Worm (Caenorhabditis elegans) whole organism, young adult: ENCODE results near the gene klp-6.

Experiments used
- B0019.2 ChIP-seq: fragments of 200-800 bp; sonication (Bioruptor generic); conservative IDR thresholded peaks from 2 replicates; pipeline ENCODE4 v1.3.6; 2022; ENCODE audit warnings: missing genetic modification reagents, missing genetic modification characterization, missing compliant biosample characterization
- B0035.1 ChIP-seq: sonication (generic microtip); optimal IDR thresholded peaks from 2 replicates; lab custom pipeline; 2016; ENCODE audit warnings: missing genetic modification characterization, mild to moderate bottlenecking, missing compliant biosample characterization, missing genotype, missing genetic modification reagents
- B0261.1 ChIP-seq: sonication (generic microtip); optimal IDR thresholded peaks from 2 replicates; lab custom pipeline; 2016; ENCODE audit warnings: mild to moderate bottlenecking, missing genetic modification characterization, moderate library complexity, missing compliant biosample characterization
- C17E4.6 ChIP-seq: fragments of 200-800 bp; sonication (Bioruptor generic); IDR thresholded peaks from 2 replicates; pipeline ENCODE4 v1.3.6; 2022; ENCODE audit warnings: missing genetic modification reagents, missing genetic modification characterization, missing compliant biosample characterization
- D2030.7 ChIP-seq: fragments of 200-800 bp; sonication (Bioruptor generic); IDR thresholded peaks from 2 replicates; pipeline ENCODE4 v1.3.6; 2022; ENCODE audit warnings: missing genetic modification reagents, missing genetic modification characterization, missing compliant biosample characterization
- F23B12.7 ChIP-seq: sonication (generic microtip); optimal IDR thresholded peaks from 2 replicates; lab custom pipeline; 2017; ENCODE audit warnings: missing genetic modification characterization, mild to moderate bottlenecking, missing compliant biosample characterization, antibody characterized with exemption, moderate library complexity; ENCODE audit not compliant: insufficient read depth
- F33H1.4 ChIP-seq: fragments of 200-800 bp; sonication (Bioruptor generic); IDR thresholded peaks from 2 replicates; pipeline ENCODE4 v1.3.6; 2022; ENCODE audit warnings: missing genetic modification reagents, missing genetic modification characterization, missing compliant biosample characterization
- F39B2.1 ChIP-seq: fragments of 200-800 bp; sonication (Bioruptor generic); IDR thresholded peaks from 2 replicates; pipeline ENCODE4 v1.3.6; 2022; ENCODE audit warnings: missing genetic modification reagents, missing genetic modification characterization, missing compliant biosample characterization
- F49E8.2 ChIP-seq: sonication (generic microtip); optimal IDR thresholded peaks from 3 replicates; lab custom pipeline; 2017; ENCODE audit warnings: missing genetic modification characterization, mild to moderate bottlenecking, missing compliant biosample characterization, antibody characterized with exemption, moderate library complexity; ENCODE audit not compliant: insufficient read depth
- F55B11.4 ChIP-seq: sonication (generic microtip); optimal IDR thresholded peaks from 2 replicates; lab custom pipeline; 2016; ENCODE audit warnings: missing compliant biosample characterization, missing genetic modification characterization, borderline replicate concordance; ENCODE audit not compliant: insufficient read depth
- F57A8.1 ChIP-seq: fragments of 200-800 bp; sonication (Bioruptor generic); optimal IDR thresholded peaks from 2 replicates; lab custom pipeline; 2018; ENCODE audit warnings: mild to moderate bottlenecking, missing genetic modification characterization, moderate library complexity, missing compliant biosample characterization
- T26A5.8 ChIP-seq: sonication (generic microtip); optimal IDR thresholded peaks from 2 replicates; lab custom pipeline; 2016; ENCODE audit warnings: missing genetic modification characterization, missing compliant biosample characterization
- Y56A3A.18 ChIP-seq: fragments of 200-800 bp; sonication (Bioruptor generic); IDR thresholded peaks from 2 replicates; pipeline ENCODE4 v1.3.6; 2022; ENCODE audit warnings: missing genetic modification reagents, missing genetic modification characterization, missing compliant biosample characterization
- Y79H2A.3 ChIP-seq: fragments of 200-800 bp; sonication (Bioruptor generic); conservative IDR thresholded peaks from 2 replicates; pipeline ENCODE4 v1.3.6; 2022; ENCODE audit warnings: missing genetic modification reagents, missing genetic modification characterization, missing compliant biosample characterization
- ZK185.1 ChIP-seq: sonication (generic microtip); optimal IDR thresholded peaks from 2 replicates; lab custom pipeline; 2016; ENCODE audit warnings: mild to moderate bottlenecking, missing genetic modification characterization, missing compliant biosample characterization; ENCODE audit not compliant: poor library complexity, severe bottlenecking
- akir-1 ChIP-seq: fragments of 200-800 bp; sonication (Bioruptor generic); optimal IDR thresholded peaks from 2 replicates; lab custom pipeline; 2018; ENCODE audit warnings: mild to moderate bottlenecking, missing genetic modification characterization, moderate library complexity, missing compliant biosample characterization
- attf-3 ChIP-seq: fragments of 200-800 bp; sonication (Bioruptor generic); conservative IDR thresholded peaks from 2 replicates; pipeline ENCODE4 v1.3.6; 2022; ENCODE audit warnings: missing genetic modification reagents, missing genetic modification characterization, missing compliant biosample characterization
- bed-2 ChIP-seq: fragments of 200-800 bp; sonication (Bioruptor generic); IDR thresholded peaks from 2 replicates; pipeline ENCODE4 v1.3.6; 2022; ENCODE audit warnings: missing genetic modification reagents, missing genetic modification characterization, missing compliant biosample characterization
- ccch-3 ChIP-seq: fragments of 200-800 bp; sonication (Bioruptor generic); optimal IDR thresholded peaks from 2 replicates; lab custom pipeline; 2018; ENCODE audit warnings: mild to moderate bottlenecking, missing genetic modification characterization, missing compliant biosample characterization
- ceh-27 ChIP-seq: fragments of 200-800 bp; sonication (Bioruptor generic); optimal IDR thresholded peaks from 2 replicates; lab custom pipeline; 2018; ENCODE audit warnings: mild to moderate bottlenecking, missing genetic modification characterization, moderate library complexity, missing compliant biosample characterization
- ceh-58 ChIP-seq: fragments of 200-800 bp; sonication (Bioruptor generic); IDR thresholded peaks from 2 replicates; pipeline ENCODE4 v1.3.6; 2022; ENCODE audit warnings: missing genetic modification characterization, missing compliant biosample characterization
- die-1 ChIP-seq: sonication (generic microtip); optimal IDR thresholded peaks from 2 replicates; lab custom pipeline; 2016; ENCODE audit warnings: missing genotype, mild to moderate bottlenecking, missing genetic modification characterization, missing compliant biosample characterization
- fkh-3 ChIP-seq: sonication (generic microtip); optimal IDR thresholded peaks from 2 replicates; lab custom pipeline; 2016; ENCODE audit warnings: mild to moderate bottlenecking, missing genetic modification characterization, missing compliant biosample characterization
- let-607 ChIP-seq, 2 experiments: fragments of 200-800 bp in 1 of 2; sonication (Bioruptor generic) in 1 of 2; sonication (generic microtip) in 1 of 2; optimal IDR thresholded peaks; 2 replicates each; lab custom pipeline; 2016 to 2018; ENCODE audit warnings: mild to moderate bottlenecking in 2 of 2, missing compliant biosample characterization in 2 of 2, missing genetic modification characterization in 2 of 2, moderate library complexity in 2 of 2, missing genotype in 1 of 2
- lin-35 ChIP-seq, 3 experiments: fragments of 150-350 bp in 2 of 3; sonication (generic microtip) in 1 of 3; optimal IDR thresholded peaks; 2 replicates each; lab custom pipeline; 2014 to 2018; ENCODE audit warnings: missing biosample characterization in 3 of 3, missing genetic modification characterization in 3 of 3, missing genetic modification reagents in 3 of 3
- lin-40 ChIP-seq: sonication (generic microtip); optimal IDR thresholded peaks from 2 replicates; lab custom pipeline; 2016; ENCODE audit warnings: missing genetic modification characterization, mild to moderate bottlenecking, missing compliant biosample characterization, missing genotype, missing genetic modification reagents
- lir-1 ChIP-seq: fragments of 200-800 bp; sonication (Bioruptor generic); conservative IDR thresholded peaks from 2 replicates; pipeline ENCODE4 v1.3.6; 2022; ENCODE audit warnings: missing genetic modification reagents, missing genetic modification characterization, missing compliant biosample characterization
- madf-3 ChIP-seq: fragments of 200-800 bp; sonication (Bioruptor generic); IDR thresholded peaks from 2 replicates; pipeline ENCODE4 v1.3.6; 2022; ENCODE audit warnings: missing genetic modification reagents, missing genetic modification characterization, missing compliant biosample characterization
- nfya-1 ChIP-seq: sonication (generic microtip); optimal IDR thresholded peaks from 2 replicates; lab custom pipeline; 2017; ENCODE audit warnings: antibody characterized with exemption, missing compliant biosample characterization, missing genetic modification characterization, borderline replicate concordance; ENCODE audit not compliant: insufficient read depth
- nfyb-1 ChIP-seq: fragments of 200-800 bp; sonication (Bioruptor generic); IDR thresholded peaks from 2 replicates; pipeline ENCODE4 v1.3.6; 2022; ENCODE audit warnings: missing genetic modification reagents, missing genetic modification characterization, missing compliant biosample characterization
- nhr-120 ChIP-seq: fragments of 200-800 bp; sonication (Bioruptor generic); IDR thresholded peaks from 2 replicates; pipeline ENCODE4 v1.3.6; 2022; ENCODE audit warnings: missing genetic modification characterization, missing compliant biosample characterization
- nhr-27 ChIP-seq: fragments of 200-800 bp; sonication (Bioruptor generic); optimal IDR thresholded peaks from 2 replicates; lab custom pipeline; 2018; ENCODE audit warnings: mild to moderate bottlenecking, missing genetic modification characterization, moderate library complexity, missing compliant biosample characterization
- rpc-1 ChIP-seq, 2 experiments: fragments of 150-350 bp in 1 of 2; sonication (generic microtip) in 1 of 2; optimal IDR thresholded peaks; 2 replicates each; lab custom pipeline; 2014 to 2018; ENCODE audit warnings: missing biosample characterization in 1 of 2, missing genetic modification characterization in 1 of 2, missing genetic modification reagents in 1 of 2, missing genotype in 1 of 2
- sdz-38 ChIP-seq: sonication (generic microtip); optimal IDR thresholded peaks from 2 replicates; lab custom pipeline; 2016; ENCODE audit warnings: missing genotype, missing genetic modification characterization, missing compliant biosample characterization
- sea-2 ChIP-seq: fragments of 200-800 bp; sonication (Bioruptor generic); IDR thresholded peaks from 2 replicates; pipeline ENCODE4 v1.3.6; 2022; ENCODE audit warnings: missing genetic modification characterization, missing compliant biosample characterization
- snpc-1.1 ChIP-seq: sonication (generic microtip); optimal IDR thresholded peaks from 2 replicates; lab custom pipeline; 2017; ENCODE audit warnings: missing genetic modification characterization, mild to moderate bottlenecking, missing compliant biosample characterization, antibody characterized with exemption, moderate library complexity, missing genotype, missing genetic modification reagents; ENCODE audit not compliant: insufficient read depth
- snpc-3.4 ChIP-seq: sonication (generic microtip); optimal IDR thresholded peaks from 2 replicates; lab custom pipeline; 2017; ENCODE audit warnings: missing genetic modification characterization, mild to moderate bottlenecking, missing compliant biosample characterization, antibody characterized with exemption, moderate library complexity, missing genotype, missing genetic modification reagents
- snpc-4 ChIP-seq, 5 experiments: fragments of 150-350 bp in 1 of 5; sonication (generic microtip) in 4 of 5; optimal IDR thresholded peaks; 2 replicates each; lab custom pipeline; 2014 to 2018; ENCODE audit warnings: missing genetic modification characterization in 5 of 5, missing biosample characterization in 3 of 5, antibody characterized with exemption in 2 of 5, mild to moderate bottlenecking in 2 of 5, missing compliant biosample characterization in 2 of 5, missing genotype in 2 of 5, moderate library complexity in 2 of 5, missing genetic modification reagents in 1 of 5
- tlf-1 ChIP-seq: fragments of 200-800 bp; sonication (Bioruptor generic); optimal IDR thresholded peaks from 2 replicates; lab custom pipeline; 2018; ENCODE audit warnings: mild to moderate bottlenecking, missing genetic modification characterization, missing compliant biosample characterization
- unc-62 ChIP-seq: fragments of 150-350 bp; optimal IDR thresholded peaks from 2 replicates; lab custom pipeline; 2014; ENCODE audit warnings: missing biosample characterization, missing genetic modification reagents, missing genetic modification characterization
- ztf-28 ChIP-seq: fragments of 200-800 bp; sonication (Bioruptor generic); IDR thresholded peaks from 2 replicates; pipeline ENCODE4 v1.3.6; 2022; ENCODE audit warnings: missing genetic modification reagents, missing genetic modification characterization, missing compliant biosample characterization
- ztf-3 ChIP-seq: fragments of 200-800 bp; sonication (Bioruptor generic); optimal IDR thresholded peaks from 2 replicates; lab custom pipeline; 2018; ENCODE audit warnings: mild to moderate bottlenecking, missing genetic modification characterization, missing compliant biosample characterization
- ztf-6 ChIP-seq: fragments of 200-800 bp; sonication (Bioruptor generic); IDR thresholded peaks from 2 replicates; pipeline ENCODE4 v1.3.6; 2022; ENCODE audit warnings: missing genetic modification reagents, missing genetic modification characterization, missing compliant biosample characterization

Gene klp-6

ce11 chrIII:5080700-5081572, 50.2 kb downstream of the klp-6 start (continued):
- TF ChIP-seq F33H1.4 (GFP tag; lab: Robert Waterston, UW) = peak; percentile 90
- peak; percentile 83 for TF ChIP-seq Y56A3A.18 (GFP tag; lab: Robert Waterston, UW)
- 0 out of 2 replicates have a peak, but pooled peaks have one; percentile 65 for TF ChIP-seq ztf-6 (GFP tag; lab: Robert Waterston, UW)
- TF ChIP-seq bed-2 (GFP tag; lab: Robert Waterston, UW) = peak; percentile 75
- TF ChIP-seq B0035.1 (tag; lab: Kevin White, UChicago) = peak; percentile 80
- TF ChIP-seq akir-1 (GFP tag; lab: Kevin White, UChicago) = no peak
- TF ChIP-seq T26A5.8 (tag; lab: Kevin White, UChicago) = peak; percentile 81
- peak; percentile 53; the same call in 1 of the 2 replicates for TF ChIP-seq lir-1 (GFP tag; lab: Robert Waterston, UW)
- TF ChIP-seq fkh-3 (tag; lab: Kevin White, UChicago) = peak; percentile 92
- TF ChIP-seq let-607 (tag; optimal IDR thresholded peaks at IDR 0.05; lab: Kevin White, UChicago) = peak; percentile 61 to 65
- TF ChIP-seq F55B11.4 = peak; percentile 2
- peak; percentile 91 for TF ChIP-seq die-1 (tag; lab: Kevin White, UChicago)
- peak; percentile 52; the same call in 1 of the 2 replicates for TF ChIP-seq attf-3 (GFP tag; lab: Robert Waterston, UW)
- TF ChIP-seq snpc-1.1 = peak; percentile 94
- TF ChIP-seq tlf-1 (GFP tag; lab: Kevin White, UChicago) = peak; percentile 86
- TF ChIP-seq ztf-3 (GFP tag; lab: Kevin White, UChicago) = peak; percentile 13
- peak; percentile 62; the same call in 1 of the 2 replicates for TF ChIP-seq B0019.2 (GFP tag; lab: Robert Waterston, UW)
- peak; percentile 65 for TF ChIP-seq ceh-27 (GFP tag; lab: Kevin White, UChicago)
- no peak for TF ChIP-seq nfya-1 (tag; lab: Kevin White, UChicago)
- TF ChIP-seq unc-62 = no peak
- peak; percentile 70 for TF ChIP-seq rpc-1 (optimal IDR thresholded peaks at IDR 0.05; lab: Kevin White, UChicago)
- peak; percentile 89 for TF ChIP-seq rpc-1 (tag; optimal IDR thresholded peaks at IDR 0.05; lab: Kevin White, UChicago)
- 0 out of 2 replicates have a peak, but pooled peaks have one; percentile 84 for TF ChIP-seq ceh-58 (GFP tag; lab: Robert Waterston, UW)
- TF ChIP-seq snpc-3.4 (tag; lab: Kevin White, UChicago) = peak; percentile 95
- peak; percentile 81 for TF ChIP-seq C17E4.6 (GFP tag; lab: Robert Waterston, UW)
- TF ChIP-seq ccch-3 (GFP tag; lab: Kevin White, UChicago) = no peak
- TF ChIP-seq sea-2 (GFP tag; lab: Robert Waterston, UW) = 0 out of 2 replicates have a peak, but pooled peaks have one; percentile 52
- TF ChIP-seq F23B12.7 (tag; lab: Kevin White, UChicago) = peak; percentile 69
- TF ChIP-seq F49E8.2 (tag; lab: Kevin White, UChicago) = peak; percentile 64
- TF ChIP-seq nhr-27 (tag; lab: Kevin White, UChicago) = no peak
- TF ChIP-seq madf-3 = peak; percentile 76; the same call in 1 of the 2 replicates
- 0 out of 2 replicates have a peak, but pooled peaks have one; percentile 35 for TF ChIP-seq Y79H2A.3
- no peak for TF ChIP-seq F57A8.1 (GFP tag; lab: Kevin White, UChicago)
- peak; percentile 83 for TF ChIP-seq D2030.7 (GFP tag; lab: Robert Waterston, UW)
- peak in 2 of 3 experiments; percentile 9 to 74 for TF ChIP-seq lin-35 (GFP tag; optimal IDR thresholded peaks at IDR 0.05; lab: Kevin White, UChicago)
- no peak for TF ChIP-seq nhr-120 (GFP tag; lab: Robert Waterston, UW)
- TF ChIP-seq ZK185.1 = peak; percentile 93
- peak; percentile 94 for TF ChIP-seq nfyb-1 (GFP tag; lab: Robert Waterston, UW)
- peak; percentile 91 for TF ChIP-seq ztf-28 (GFP tag; lab: Robert Waterston, UW)
- peak; percentile 97 for TF ChIP-seq snpc-4 (GFP tag; optimal IDR thresholded peaks at IDR 0.05; lab: Kevin White, UChicago)
- peak; percentile 98 to 99 (median 98) for TF ChIP-seq snpc-4 (tag; optimal IDR thresholded peaks at IDR 0.05; lab: Kevin White, UChicago)
- no peak for TF ChIP-seq F39B2.1 (GFP tag; lab: Robert Waterston, UW)
- peak; percentile 91 for TF ChIP-seq lin-40 (tag; lab: Kevin White, UChicago)
- no peak for TF ChIP-seq sdz-38
- TF ChIP-seq B0261.1 = peak; percentile 75
